Worm (Caenorhabditis elegans) whole organism, early embryonic: Measurements from ENCODE around the gene hizr-1.

Source experiments
- B0310.2 ChIP-seq: sonication (generic microtip); optimal IDR thresholded peaks from 2 replicates; lab custom pipeline; 2016; ENCODE audit warnings: mild to moderate bottlenecking, missing genetic modification characterization, missing compliant biosample characterization
- aly-1 ChIP-seq: sonication (generic microtip); optimal IDR thresholded peaks from 2 replicates; lab custom pipeline; 2016; ENCODE audit warnings: missing genetic modification characterization, missing compliant biosample characterization
- ama-1 ChIP-seq: fragments of 150-350 bp; optimal IDR thresholded peaks from 2 replicates; lab custom pipeline; 2014
- ceh-13 ChIP-seq: fragments of 200-800 bp; sonication (Bioruptor generic); optimal IDR thresholded peaks from 2 replicates; lab custom pipeline; 2018; ENCODE audit warnings: mild to moderate bottlenecking, missing genetic modification characterization, missing compliant biosample characterization
- ceh-36 ChIP-seq: sonication (generic microtip); optimal IDR thresholded peaks from 2 replicates; lab custom pipeline; 2016; ENCODE audit warnings: missing genetic modification characterization, inconsistent platforms, missing compliant biosample characterization
- flt-1 ChIP-seq: fragments of 200-800 bp; sonication (Bioruptor generic); IDR thresholded peaks from 2 replicates; pipeline ENCODE4 v1.3.6; 2022; ENCODE audit warnings: missing genetic modification characterization, missing compliant biosample characterization
- pes-1 ChIP-seq: fragments of 200-800 bp; sonication (Bioruptor generic); IDR thresholded peaks from 2 replicates; pipeline ENCODE4 v1.3.6; 2022; ENCODE audit warnings: missing genetic modification reagents, missing genetic modification characterization, missing compliant biosample characterization
- sea-1 ChIP-seq: fragments of 200-800 bp; sonication (Bioruptor generic); conservative IDR thresholded peaks from 2 replicates; pipeline ENCODE4 v1.3.6; 2022; ENCODE audit warnings: missing genetic modification characterization, missing compliant biosample characterization
- tbx-11 ChIP-seq: fragments of 200-800 bp; sonication (Bioruptor generic); IDR thresholded peaks from 2 replicates; pipeline ENCODE4 v1.3.6; 2022; ENCODE audit warnings: missing genetic modification characterization, missing compliant biosample characterization
- tbx-37 ChIP-seq: fragments of 200-800 bp; sonication (Bioruptor generic); conservative IDR thresholded peaks from 2 replicates; pipeline ENCODE4 v1.3.6; 2022; ENCODE audit warnings: missing genetic modification reagents, missing genetic modification characterization, missing compliant biosample characterization

DNA sequence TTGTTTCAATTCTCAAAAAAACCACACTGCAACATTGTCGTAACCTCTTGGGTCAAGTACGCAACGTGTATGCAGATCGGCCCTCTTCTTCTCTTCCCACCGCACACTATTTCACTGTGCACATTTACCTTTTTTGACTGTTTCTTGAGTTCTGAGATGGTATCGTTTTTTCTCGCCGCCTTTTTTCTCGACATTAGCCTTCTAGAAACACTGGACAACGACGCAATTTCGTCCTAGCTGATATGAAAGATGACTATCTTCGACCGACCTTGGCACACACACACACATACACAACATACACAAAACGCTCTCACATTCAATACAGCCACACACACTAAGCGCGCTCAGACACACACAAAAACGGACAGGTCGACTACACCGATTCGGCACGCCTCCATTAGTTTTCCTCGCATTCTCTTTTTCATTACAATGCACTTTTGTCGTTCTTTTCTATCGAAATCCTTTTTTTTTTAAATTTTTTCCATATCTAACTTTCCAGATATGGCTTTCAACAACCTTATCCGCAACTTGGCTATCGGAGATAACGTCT, 21.4 kb downstream of the hizr-1 start, which contains the start of gene aco-1:
- TF ChIP-seq tbx-37 (GFP tag; lab: Robert Waterston, UW) (0 out of 2 replicates have a peak, but pooled peaks have one; percentile 12), pes-1 (GFP tag; lab: Robert Waterston, UW) (no peak), flt-1 (GFP tag; lab: Robert Waterston, UW) (no peak), ama-1 (lab: Kevin White, UChicago) (no peak), tbx-11 (GFP tag; lab: Robert Waterston, UW) (no peak), ceh-13 (GFP tag; lab: Kevin White, UChicago) (no peak), ceh-36 (tag; lab: Kevin White, UChicago) (no peak), B0310.2 (tag; lab: Kevin White, UChicago) (no peak), aly-1 (tag; lab: Kevin White, UChicago) (peak; percentile 60), sea-1 (GFP tag; lab: Robert Waterston, UW) (no peak)
